Worm (Caenorhabditis elegans) whole organism, early embryonic: ENCODE measurements around the gene Y67H2A.7.

Experiments used
- B0310.2 ChIP-seq: sonication (generic microtip); optimal IDR thresholded peaks from 2 replicates; lab custom pipeline; 2016; ENCODE audit warnings: mild to moderate bottlenecking, missing genetic modification characterization, missing compliant biosample characterization
- ama-1 ChIP-seq: fragments of 150-350 bp; optimal IDR thresholded peaks from 2 replicates; lab custom pipeline; 2014

ce11 chrIV:13300109-13300508 is 3.4 kb upstream of the Y67H2A.7 start, which contains the start of gene kdp-1:
- TF ChIP-seq B0310.2 (tag; lab: Kevin White, UChicago) (no peak), ama-1 (no peak)
